In the genomic region with DNA sequence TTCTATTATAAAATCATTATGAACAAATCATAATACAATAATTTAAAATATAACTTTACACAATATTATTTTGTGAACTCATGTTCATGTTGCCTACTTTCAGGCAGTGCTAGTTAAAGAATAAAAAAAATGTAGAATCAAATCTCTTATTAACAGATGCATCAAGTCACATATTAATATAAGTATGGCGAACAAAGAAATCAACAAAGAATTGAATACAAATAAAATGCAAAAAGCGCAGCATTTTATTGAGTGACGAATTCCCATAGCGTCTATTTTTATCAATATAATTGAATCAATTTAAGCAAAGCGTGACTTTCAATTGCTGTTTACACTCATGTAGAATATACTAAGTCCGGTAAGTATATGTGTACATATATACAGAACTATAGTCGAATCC, we compare ENCODE assay signal across 5 fruit fly cellular contexts.
TF ChIP-seq lines count a peak whose summit lies in the region.

No protein-coding gene starts in this region.

- no peak for TF ChIP-seq CTCF in whole organism, embryonic (GFP tag; optimal IDR thresholded peaks at IDR 0.05; lab: Kevin White, UChicago)

TF ChIP-seq in whole organism, adult, 20 proteins besides CTCF, POLR2A, EP300 and RAD21:
- TF ChIP-seq CG14711 (tag; optimal IDR thresholded peaks at IDR 0.05; lab: Kevin White, UChicago) (no peak), kay (GFP tag; lab: Kevin White, UChicago; ENCODE audit: borderline replicate concordance) (peak; percentile 56)

TF ChIP-seq in whole organism, embryonic, 481 proteins besides CTCF, POLR2A, EP300 and RAD21:
- TF ChIP-seq CG18599 (GFP tag; optimal IDR thresholded peaks at IDR 0.05; lab: Kevin White, UChicago), result no peak
- no peak for TF ChIP-seq Poxn (GFP tag; IDR thresholded peaks at IDR 0.05; lab: Robert Waterston, UW)
- TF ChIP-seq CG16863 (GFP tag; optimal IDR thresholded peaks at IDR 0.05; lab: Kevin White, UChicago), result no peak
- no peak for TF ChIP-seq CG17359 (tag; optimal IDR thresholded peaks at IDR 0.05; lab: Kevin White, UChicago)
- no peak for TF ChIP-seq CG32767 (GFP tag; IDR thresholded peaks at IDR 0.05; lab: Robert Waterston, UW)
- TF ChIP-seq odd (GFP tag; optimal IDR thresholded peaks at IDR 0.05; lab: Kevin White, UChicago), result no peak
- no peak for TF ChIP-seq esg (GFP tag; conservative IDR thresholded peaks at IDR 0.05; lab: Robert Waterston, UW)
- TF ChIP-seq CG7928 (GFP tag; optimal IDR thresholded peaks at IDR 0.05; lab: Kevin White, UChicago), result no peak
- peak; percentile 80 for TF ChIP-seq CG3995 (GFP tag; optimal IDR thresholded peaks at IDR 0.05; lab: Kevin White, UChicago)
- 0 out of 3 replicates have a peak, but pooled peaks have one; percentile 61 for TF ChIP-seq CG2199 (GFP tag; IDR thresholded peaks at IDR 0.05; lab: Robert Waterston, UW)
- TF ChIP-seq ato (GFP tag; IDR thresholded peaks at IDR 0.05; lab: Robert Waterston, UW; ENCODE audit: partially characterized antibody), result no peak
- peak; percentile 17 for TF ChIP-seq CG15601 (tag; optimal IDR thresholded peaks at IDR 0.05; lab: Kevin White, UChicago)

TF ChIP-seq in whole organism, prepupa, 60 proteins besides CTCF, POLR2A, EP300 and RAD21:
- TF ChIP-seq CG34406 (GFP tag; optimal IDR thresholded peaks at IDR 0.05; lab: Kevin White, UChicago), result no peak
- peak; percentile 32 for TF ChIP-seq CG6276 (GFP tag; optimal IDR thresholded peaks at IDR 0.05; lab: Kevin White, UChicago)

TF ChIP-seq in whole organism, pupa, 21 proteins besides CTCF, POLR2A, EP300 and RAD21:
- no peak for TF ChIP-seq Ets98B (GFP tag; IDR thresholded peaks at IDR 0.05; lab: Robert Waterston, UW)
- TF ChIP-seq D1 (tag; optimal IDR thresholded peaks at IDR 0.05; lab: Kevin White, UChicago), result peak; percentile 12
TF ChIP-seq in whole organism, pupa: peak in this region for 1.

TF ChIP-seq in whole organism, wandering third instar larva, 38 proteins besides CTCF, POLR2A, EP300 and RAD21:
- TF ChIP-seq woc (GFP tag; optimal IDR thresholded peaks at IDR 0.05; lab: Kevin White, UChicago), result no peak
- peak; percentile 22 for TF ChIP-seq Myc (optimal IDR thresholded peaks at IDR 0.05; lab: Kevin White, UChicago)
